In genomic region chrII:1922665-1923187, ce11 we compare ENCODE assay signal across 2 worm cellular contexts.
A peak's percentile ranks its signal among the peaks of the same experiment; 100 is the strongest.
TF ChIP-seq lines count a peak whose summit lies in the region.

bath-2 (minus strand) TSS chrII:1922765.
F52C6.4 (plus strand) TSS chrII:1923137.

TF ChIP-seq in whole organism, L4 larva, 104 proteins besides CTCF, POLR2A, EP300 and RAD21:
- TF ChIP-seq aha-1 (tag; lab: Kevin White, UChicago) (peak; percentile 5), F44E2.7 (GFP tag; IDR thresholded peaks at IDR 0.05; lab: Robert Waterston, UW) (no peak)

TF ChIP-seq in whole organism, young adult, 124 proteins besides CTCF, POLR2A, EP300 and RAD21:
- no peak for TF ChIP-seq C06A6.2 (GFP tag; conservative IDR thresholded peaks at IDR 0.05; lab: Robert Waterston, UW)
- peak; percentile 44; the same call in 1 of the 2 replicates for TF ChIP-seq madf-6 (GFP tag; IDR thresholded peaks at IDR 0.05; lab: Robert Waterston, UW)
- no peak for TF ChIP-seq madf-10 (tag; optimal IDR thresholded peaks at IDR 0.05; lab: Kevin White, UChicago)
- no peak for TF ChIP-seq zim-3 (tag; optimal IDR thresholded peaks at IDR 0.05; lab: Kevin White, UChicago)
- TF ChIP-seq nhr-120 (GFP tag; IDR thresholded peaks at IDR 0.05; lab: Robert Waterston, UW): no peak
- TF ChIP-seq chd-7 (tag; optimal IDR thresholded peaks at IDR 0.05; lab: Kevin White, UChicago): no peak
- peak; percentile 84 for TF ChIP-seq lsl-1 (GFP tag; optimal IDR thresholded peaks at IDR 0.05; lab: Kevin White, UChicago)
- no peak for TF ChIP-seq ceh-27 (GFP tag; optimal IDR thresholded peaks at IDR 0.05; lab: Kevin White, UChicago)
- TF ChIP-seq cebp-2 (GFP tag; IDR thresholded peaks at IDR 0.05; lab: Robert Waterston, UW): no peak
- no peak for TF ChIP-seq ccch-3 (GFP tag; optimal IDR thresholded peaks at IDR 0.05; lab: Kevin White, UChicago)
- no peak for TF ChIP-seq F23B12.7 (tag; optimal IDR thresholded peaks at IDR 0.05; lab: Kevin White, UChicago; ENCODE audit: insufficient read depth)
- TF ChIP-seq F33H1.4 (GFP tag; IDR thresholded peaks at IDR 0.05; lab: Robert Waterston, UW): no peak
- TF ChIP-seq pbrm-1 (GFP tag; IDR thresholded peaks at IDR 0.05; lab: Robert Waterston, UW): no peak
